Fruit fly (Drosophila melanogaster) whole organism, wandering third instar larva: Measurements from ENCODE around the gene nmo.

Source experiments
- CG9705 ChIP-seq: fragments of 200-800 bp; sonication (Bioruptor generic); optimal IDR thresholded peaks from 2 replicates; lab custom pipeline; 2018; ENCODE audit warnings: missing biosample characterization, mild to moderate bottlenecking, missing genetic modification characterization
- Dfd ChIP-seq: fragments of >200 bp; optimal IDR thresholded peaks from 2 replicates; lab custom pipeline; 2017; ENCODE audit warnings: missing biosample characterization, missing genetic modification characterization
- Hnf4 ChIP-seq: fragments of 200-800 bp; sonication (Bioruptor generic); optimal IDR thresholded peaks from 2 replicates; lab custom pipeline; 2016; ENCODE audit warnings: missing biosample characterization, mild to moderate bottlenecking, missing genetic modification characterization
- Hr78 ChIP-seq: fragments of >200 bp; optimal IDR thresholded peaks from 2 replicates; lab custom pipeline; 2017; ENCODE audit warnings: missing biosample characterization, missing genetic modification characterization
- Jra ChIP-seq: sonication (Bioruptor generic); optimal IDR thresholded peaks from 2 replicates; lab custom pipeline; 2016; ENCODE audit warnings: missing biosample characterization, missing genetic modification characterization
- Myc ChIP-seq: fragments of >200 bp; optimal IDR thresholded peaks from 2 replicates; lab custom pipeline; 2017
- Sp1 ChIP-seq: fragments of 200-800 bp; sonication (Bioruptor generic); optimal IDR thresholded peaks from 3 replicates; lab custom pipeline; 2019; ENCODE audit warnings: missing biosample characterization, mild to moderate bottlenecking, missing genetic modification characterization, moderate library complexity
- Vsx2 ChIP-seq: fragments of 200-300, 225-300 bp; sonication (Bioruptor generic); optimal IDR thresholded peaks from 2 replicates; lab custom pipeline; 2018; ENCODE audit warnings: missing biosample characterization, missing genetic modification characterization; ENCODE audit not compliant: partially characterized antibody
- br ChIP-seq: fragments of 200-800 bp; sonication (Bioruptor generic); optimal IDR thresholded peaks from 2 replicates; lab custom pipeline; 2016; ENCODE audit warnings: missing biosample characterization, missing genetic modification characterization
- dl ChIP-seq, 2 experiments: fragments of 175-275, 200-275 bp in 1 of 2; fragments of 200-275 bp in 1 of 2; sonication (Bioruptor generic); optimal IDR thresholded peaks; lab custom pipeline; 2018; ENCODE audit warnings: mild to moderate bottlenecking in 2 of 2, missing biosample characterization in 2 of 2, missing genetic modification characterization in 2 of 2, moderate library complexity in 2 of 2; ENCODE audit not compliant: partially characterized antibody in 2 of 2, insufficient read depth in 1 of 2
- dmrt93B ChIP-seq: fragments of 200-800 bp; sonication (Bioruptor generic); optimal IDR thresholded peaks from 2 replicates; lab custom pipeline; 2018; ENCODE audit warnings: missing biosample characterization, mild to moderate bottlenecking, missing genetic modification characterization
- psq ChIP-seq: fragments of 200-800 bp; sonication (Bioruptor generic); optimal IDR thresholded peaks from 3 replicates; lab custom pipeline; 2017; ENCODE audit warnings: missing biosample characterization, mild to moderate bottlenecking, missing genetic modification characterization, moderate library complexity
- usp ChIP-seq: fragments of >200 bp; optimal IDR thresholded peaks from 2 replicates; lab custom pipeline; 2017; ENCODE audit warnings: missing biosample characterization, missing genetic modification characterization

dm6 chr3L:7934857-7935256 is 44.0 kb upstream of the nmo start:
- TF ChIP-seq br (GFP tag; lab: Kevin White, UChicago) (no peak), Hr78 (GFP tag; lab: Kevin White, UChicago) (no peak), psq (GFP tag; lab: Kevin White, UChicago) (no peak), CG9705 (GFP tag; lab: Kevin White, UChicago) (no peak), Hnf4 (GFP tag; lab: Kevin White, UChicago) (no peak), dl (GFP tag; optimal IDR thresholded peaks at IDR 0.05; lab: Kevin White, UChicago; ENCODE audit: insufficient read depth in 1 of 2, partially characterized antibody in 2 of 2) (no peak), Vsx2 (no peak), Sp1 (GFP tag; lab: Kevin White, UChicago) (no peak), Dfd (GFP tag; lab: Kevin White, UChicago) (no peak), Jra (GFP tag; lab: Kevin White, UChicago) (no peak), dmrt93B (GFP tag; lab: Kevin White, UChicago) (no peak), usp (GFP tag; lab: Kevin White, UChicago) (no peak), Myc (lab: Kevin White, UChicago) (no peak)
